Worm (Caenorhabditis elegans) whole organism, L4 larva: ENCODE results near the gene F59F5.3.

Experiments used
- F44E2.7 ChIP-seq: fragments of 200-800 bp; sonication (Bioruptor generic); IDR thresholded peaks from 2 replicates; pipeline ENCODE4 v2.1.2; 2022; ENCODE audit warnings: missing genetic modification characterization, missing compliant biosample characterization
- T20F7.1 ChIP-seq: fragments of 200-800 bp; sonication (Bioruptor generic); optimal IDR thresholded peaks from 2 replicates; lab custom pipeline; 2018; ENCODE audit warnings: mild to moderate bottlenecking, missing genetic modification characterization, missing compliant biosample characterization
- Y48G9A.11 ChIP-seq: fragments of 200-800 bp; sonication (Bioruptor generic); IDR thresholded peaks from 2 replicates; pipeline ENCODE4 v1.3.6; 2022; ENCODE audit warnings: missing genetic modification reagents, missing genetic modification characterization, missing compliant biosample characterization
- Y5F2A.4 ChIP-seq: fragments of 200-800 bp; sonication (Bioruptor generic); optimal IDR thresholded peaks from 2 replicates; lab custom pipeline; 2018; ENCODE audit warnings: mild to moderate bottlenecking, missing genetic modification characterization, missing compliant biosample characterization
- Y75B8A.6 ChIP-seq: fragments of 200-800 bp; sonication (Bioruptor generic); IDR thresholded peaks from 2 replicates; pipeline ENCODE4 v1.3.6; 2022; ENCODE audit warnings: missing genetic modification reagents, missing genetic modification characterization, missing compliant biosample characterization
- ZK337.2 ChIP-seq: fragments of 200-800 bp; sonication (Bioruptor generic); IDR thresholded peaks from 2 replicates; pipeline ENCODE4 v1.3.6; 2022; ENCODE audit warnings: missing genetic modification reagents, missing genetic modification characterization, missing compliant biosample characterization
- aha-1 ChIP-seq: fragments of 150-350 bp; peaks from one replicate; lab custom pipeline; 2014; ENCODE audit warnings: missing biosample characterization, missing genetic modification characterization
- ama-1 ChIP-seq: fragments of 150-350 bp; optimal IDR thresholded peaks from 2 replicates; lab custom pipeline; 2014; ENCODE audit warnings: inconsistent platforms, mixed read lengths
- attf-4 ChIP-seq: sonication (generic microtip); optimal IDR thresholded peaks from 3 replicates; lab custom pipeline; 2017; ENCODE audit warnings: missing biosample characterization, missing genetic modification characterization
- ceh-28 ChIP-seq: fragments of 150-350 bp; optimal IDR thresholded peaks from 2 replicates; lab custom pipeline; 2014; ENCODE audit warnings: missing biosample characterization, missing genetic modification reagents, missing genetic modification characterization
- ceh-32 ChIP-seq: sonication (generic microtip); optimal IDR thresholded peaks from 2 replicates; lab custom pipeline; 2016; ENCODE audit warnings: mild to moderate bottlenecking, missing genetic modification characterization, missing compliant biosample characterization; ENCODE audit not compliant: poor library complexity
- ces-1 ChIP-seq: fragments of 150-350 bp; sonication (generic microtip); optimal IDR thresholded peaks from 4 replicates; lab custom pipeline; 2014; ENCODE audit warnings: missing biosample characterization, missing genetic modification reagents, missing genetic modification characterization
- ctbp-1 ChIP-seq: fragments of 200-800 bp; sonication (Bioruptor generic); IDR thresholded peaks from 2 replicates; pipeline ENCODE4 v1.3.6; 2022; ENCODE audit warnings: missing genetic modification reagents, missing genetic modification characterization, missing compliant biosample characterization
- daf-12 ChIP-seq: fragments of 150-350 bp; optimal IDR thresholded peaks from 2 replicates; lab custom pipeline; 2014; ENCODE audit warnings: missing biosample characterization, missing genetic modification reagents, missing genetic modification characterization
- daf-16 ChIP-seq, 3 experiments: sonication (generic microtip); optimal IDR thresholded peaks; 2 replicates each; lab custom pipeline; 2016 to 2017; ENCODE audit warnings: missing genetic modification characterization in 3 of 3, missing genetic modification reagents in 3 of 3, mild to moderate bottlenecking in 2 of 3, missing compliant biosample characterization in 2 of 3, missing biosample characterization in 1 of 3, moderate library complexity in 1 of 3
- daf-8 ChIP-seq: fragments of 200-800 bp; sonication (Bioruptor generic); IDR thresholded peaks from 2 replicates; pipeline ENCODE4 v1.3.6; 2022; ENCODE audit warnings: missing genetic modification characterization, missing compliant biosample characterization
- dmd-6 ChIP-seq: fragments of 200-800 bp; sonication (Bioruptor generic); IDR thresholded peaks from 2 replicates; pipeline ENCODE4 v1.3.6; 2022; ENCODE audit warnings: missing genetic modification reagents, missing genetic modification characterization, missing compliant biosample characterization
- dmd-8 ChIP-seq: fragments of 200-800 bp; sonication (Bioruptor generic); IDR thresholded peaks from 2 replicates; pipeline ENCODE4 v1.3.6; 2022; ENCODE audit warnings: missing genetic modification characterization, missing compliant biosample characterization
- dmd-9 ChIP-seq: fragments of 200-800 bp; sonication (Bioruptor generic); IDR thresholded peaks from 2 replicates; pipeline ENCODE4 v1.3.6; 2022; ENCODE audit warnings: missing genetic modification reagents, missing genetic modification characterization, missing compliant biosample characterization
- fkh-10 ChIP-seq: fragments of 150-350 bp; optimal IDR thresholded peaks from 2 replicates; lab custom pipeline; 2014; ENCODE audit warnings: missing biosample characterization, missing genetic modification reagents, missing genetic modification characterization
- hlh-11 ChIP-seq: fragments of 200-800 bp; sonication (Bioruptor generic); optimal IDR thresholded peaks from 2 replicates; lab custom pipeline; 2018; ENCODE audit warnings: mild to moderate bottlenecking, missing genetic modification characterization, missing compliant biosample characterization
- hlh-30 ChIP-seq: sonication (generic microtip); optimal IDR thresholded peaks from 2 replicates; lab custom pipeline; 2017; ENCODE audit warnings: antibody characterized with exemption, mild to moderate bottlenecking, missing genetic modification characterization, missing compliant biosample characterization; ENCODE audit not compliant: insufficient read depth
- jun-1 ChIP-seq: fragments of 150-350 bp; optimal IDR thresholded peaks from 2 replicates; lab custom pipeline; 2014; ENCODE audit warnings: missing biosample characterization, missing genetic modification reagents, missing genetic modification characterization
- lin-38 ChIP-seq: fragments of 200-800 bp; sonication (Bioruptor generic); IDR thresholded peaks from 2 replicates; pipeline ENCODE4 v1.3.6; 2022; ENCODE audit warnings: missing genetic modification reagents, missing genetic modification characterization, missing compliant biosample characterization
- madf-5 ChIP-seq, 2 experiments: fragments of 200-800 bp; sonication (Bioruptor generic); IDR thresholded peaks; 2 replicates each; pipeline ENCODE4 v1.3.6; 2022; ENCODE audit warnings: missing compliant biosample characterization in 2 of 2, missing genetic modification characterization in 2 of 2
- madf-9 ChIP-seq: fragments of 200-800 bp; sonication (Bioruptor generic); conservative IDR thresholded peaks from 2 replicates; pipeline ENCODE4 v1.3.6; 2022; ENCODE audit warnings: missing genetic modification reagents, missing genetic modification characterization, missing compliant biosample characterization
- mdl-1 ChIP-seq, 2 experiments: fragments of 150-350 bp in 1 of 2; sonication (generic microtip) in 1 of 2; optimal IDR thresholded peaks; 2 replicates each; lab custom pipeline; 2014 to 2017; ENCODE audit warnings: missing biosample characterization in 2 of 2, missing genetic modification characterization in 2 of 2
- mep-1 ChIP-seq: fragments of 150-350 bp; sonication (generic microtip); optimal IDR thresholded peaks from 3 replicates; lab custom pipeline; 2014; ENCODE audit warnings: missing biosample characterization, missing genetic modification characterization
- mes-2 ChIP-seq: sonication (generic microtip); optimal IDR thresholded peaks from 2 replicates; lab custom pipeline; 2016; ENCODE audit warnings: missing genotype, mild to moderate bottlenecking, missing genetic modification characterization, missing compliant biosample characterization; ENCODE audit not compliant: poor library complexity, severe bottlenecking
- nhr-111 ChIP-seq: fragments of 200-800 bp; sonication (Bioruptor generic); optimal IDR thresholded peaks from 2 replicates; lab custom pipeline; 2018; ENCODE audit warnings: mild to moderate bottlenecking, missing genetic modification characterization, missing compliant biosample characterization
- nhr-25 ChIP-seq: sonication (generic microtip); optimal IDR thresholded peaks from 2 replicates; lab custom pipeline; 2017; ENCODE audit warnings: missing genetic modification characterization, mild to moderate bottlenecking, missing compliant biosample characterization, antibody characterized with exemption, moderate library complexity, borderline replicate concordance; ENCODE audit not compliant: insufficient read depth
- nhr-28 ChIP-seq: fragments of 150-350 bp; optimal IDR thresholded peaks from 2 replicates; lab custom pipeline; 2014; ENCODE audit warnings: missing biosample characterization, missing genetic modification characterization
- nhr-48 ChIP-seq: sonication (generic microtip); optimal IDR thresholded peaks from 2 replicates; lab custom pipeline; 2016; ENCODE audit warnings: mild to moderate bottlenecking, missing genetic modification characterization, missing compliant biosample characterization
- nhr-76 ChIP-seq: fragments of 150-350 bp; optimal IDR thresholded peaks from 2 replicates; lab custom pipeline; 2014; ENCODE audit warnings: missing biosample characterization, missing genetic modification characterization
- php-3 ChIP-seq: fragments of 200-800 bp; sonication (Bioruptor generic); IDR thresholded peaks from 2 replicates; pipeline ENCODE4 v1.3.6; 2022; ENCODE audit warnings: missing genetic modification reagents, missing genetic modification characterization, missing compliant biosample characterization
- sdz-12 ChIP-seq: fragments of 200-800 bp; sonication (Bioruptor generic); optimal IDR thresholded peaks from 2 replicates; lab custom pipeline; 2018; ENCODE audit warnings: mild to moderate bottlenecking, missing genetic modification characterization, missing compliant biosample characterization
- snpc-4 ChIP-seq: fragments of 150-350 bp; optimal IDR thresholded peaks from 2 replicates; lab custom pipeline; 2014; ENCODE audit warnings: missing biosample characterization, missing genetic modification characterization
- spr-1 ChIP-seq: sonication (generic microtip); optimal IDR thresholded peaks from 2 replicates; lab custom pipeline; 2016; ENCODE audit warnings: mild to moderate bottlenecking, missing genetic modification characterization, missing compliant biosample characterization
- spr-3 ChIP-seq: fragments of 200-800 bp; sonication (Bioruptor generic); optimal IDR thresholded peaks from 2 replicates; lab custom pipeline; 2018; ENCODE audit warnings: mild to moderate bottlenecking, missing genetic modification characterization, missing compliant biosample characterization
- tag-97 ChIP-seq: fragments of 200-800 bp; sonication (Bioruptor generic); IDR thresholded peaks from 2 replicates; pipeline ENCODE4 v1.3.6; 2022; ENCODE audit warnings: missing genetic modification characterization, missing compliant biosample characterization
- unc-130 ChIP-seq: sonication (generic microtip); optimal IDR thresholded peaks from 2 replicates; lab custom pipeline; 2016; ENCODE audit warnings: missing genetic modification reagents, missing genetic modification characterization, missing compliant biosample characterization
- unc-39 ChIP-seq: sonication (generic microtip); optimal IDR thresholded peaks from 2 replicates; lab custom pipeline; 2017; ENCODE audit warnings: missing biosample characterization, missing genetic modification characterization
- vab-7 ChIP-seq: fragments of 200-800 bp; sonication (Bioruptor generic); IDR thresholded peaks from 2 replicates; pipeline ENCODE4 v1.3.6; 2022; ENCODE audit warnings: missing genetic modification reagents, missing genetic modification characterization, missing compliant biosample characterization
- zag-1 ChIP-seq: fragments of 150-350 bp; optimal IDR thresholded peaks from 2 replicates; lab custom pipeline; 2014; ENCODE audit warnings: missing biosample characterization, missing genetic modification characterization
- zip-2 ChIP-seq: fragments of 150-350 bp; optimal IDR thresholded peaks from 2 replicates; lab custom pipeline; 2014; ENCODE audit warnings: missing biosample characterization, missing genetic modification characterization
- ztf-11 ChIP-seq: fragments of 150-350 bp; optimal IDR thresholded peaks from 2 replicates; lab custom pipeline; 2014; ENCODE audit warnings: missing biosample characterization, missing genetic modification characterization

Gene F59F5.3

DNA sequence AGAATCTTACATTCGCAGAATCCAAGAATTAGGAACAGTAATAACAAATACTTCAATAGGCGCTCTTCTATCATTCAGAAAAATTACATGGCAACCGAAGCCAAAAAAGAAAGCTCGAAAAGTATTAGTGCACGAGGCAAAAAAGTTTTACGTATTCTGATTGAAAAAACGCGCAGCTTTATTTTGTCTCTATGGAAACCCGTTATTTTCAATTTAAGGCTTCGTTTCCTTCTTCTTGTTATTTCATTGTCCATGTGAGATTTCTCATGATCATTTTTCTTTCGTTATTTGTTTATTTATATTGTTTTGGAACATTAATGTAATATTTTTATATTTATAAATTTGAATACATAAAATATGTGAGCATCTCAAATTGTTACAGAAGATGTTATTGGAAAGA lies 47.3 kb upstream of the F59F5.3 start, which contains the start of gene F57C7.4:
Gene F57C7.4 (minus strand): TSS at position 101 of the 400 bp plus-strand sequence.
- TF ChIP-seq nhr-111 (GFP tag; lab: Kevin White, UChicago) (no peak), zag-1 (no peak), Y48G9A.11 (no peak), aha-1 (tag; lab: Kevin White, UChicago) (no peak), ama-1 (lab: Kevin White, UChicago) (no peak), ceh-32 (tag; lab: Kevin White, UChicago) (no peak), F44E2.7 (GFP tag; lab: Robert Waterston, UW) (no peak), nhr-25 (no peak), T20F7.1 (GFP tag; lab: Kevin White, UChicago) (no peak), ces-1 (GFP tag; lab: Kevin White, UChicago) (no peak), mdl-1 (tag; optimal IDR thresholded peaks at IDR 0.05; lab: Kevin White, UChicago) (no peak), php-3 (GFP tag; lab: Robert Waterston, UW) (no peak), mes-2 (no peak), dmd-9 (GFP tag; lab: Robert Waterston, UW) (no peak), hlh-30 (tag; lab: Kevin White, UChicago) (no peak), Y75B8A.6 (GFP tag; lab: Robert Waterston, UW) (no peak)

DNA sequence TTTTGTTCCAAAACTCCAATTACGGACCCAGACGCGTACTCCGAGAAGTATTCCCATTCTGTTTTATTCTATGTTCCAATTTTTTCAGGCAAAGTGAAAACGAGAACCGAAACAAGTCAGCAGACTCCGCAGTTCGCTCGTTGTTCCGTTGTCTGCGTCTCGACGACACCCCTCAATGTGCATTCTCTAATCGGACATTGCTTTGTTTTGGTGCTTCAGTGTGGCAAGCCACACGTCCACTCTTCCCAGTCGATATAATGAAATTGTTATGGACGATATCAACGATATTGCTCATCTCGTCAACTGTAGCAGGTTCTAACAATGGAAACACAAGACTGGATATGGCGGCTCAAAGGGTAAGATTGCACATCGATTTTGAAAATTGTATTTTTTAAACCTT lies 34.7 kb upstream of the F59F5.3 start, which contains the start of gene nhx-5:
Gene nhx-5 (plus strand): TSS at position 82 of the 400 bp plus-strand sequence.
- TF ChIP-seq jun-1 (tag; lab: Kevin White, UChicago) (no peak), mes-2 (peak; percentile 4), hlh-30 (tag; lab: Kevin White, UChicago) (peak; percentile 31), spr-3 (GFP tag; lab: Kevin White, UChicago) (no peak), lin-38 (no peak)

DNA sequence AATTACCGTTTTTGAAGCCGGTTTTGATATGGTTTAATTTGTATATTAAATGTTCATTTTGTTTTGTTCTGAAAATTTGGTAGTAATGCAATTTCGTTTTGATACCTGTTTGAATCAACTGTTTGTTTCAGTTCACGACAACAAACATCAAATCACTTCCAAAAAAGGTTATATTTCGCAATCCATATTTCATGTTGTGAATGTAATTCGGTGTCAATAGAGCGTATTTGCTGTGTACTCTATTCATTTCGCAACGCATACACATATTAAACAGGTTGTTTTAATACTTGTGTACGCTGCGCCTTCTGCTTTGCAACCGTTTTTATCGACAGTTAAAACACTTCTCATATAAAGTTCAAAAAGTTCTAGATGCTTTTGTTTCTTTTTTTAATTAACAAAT lies 34.2 kb upstream of the F59F5.3 start:
- TF ChIP-seq ces-1 (GFP tag; lab: Kevin White, UChicago) (no peak), sdz-12 (GFP tag; lab: Kevin White, UChicago) (no peak), hlh-11 (peak; percentile 30), T20F7.1 (GFP tag; lab: Kevin White, UChicago) (peak; percentile 62), ceh-32 (tag; lab: Kevin White, UChicago) (no peak), madf-5 (GFP tag; IDR thresholded peaks at IDR 0.05; lab: Robert Waterston, UW) (no peak), daf-12 (tag; lab: Kevin White, UChicago) (no peak), dmd-6 (GFP tag; lab: Robert Waterston, UW) (peak; percentile 32; the same call in 1 of the 2 replicates), nhr-48 (tag; lab: Kevin White, UChicago) (no peak), mes-2 (peak; percentile 75), tag-97 (GFP tag; lab: Robert Waterston, UW) (no peak), ceh-28 (tag; lab: Kevin White, UChicago) (no peak), ZK337.2 (GFP tag; lab: Robert Waterston, UW) (no peak), fkh-10 (GFP tag; lab: Kevin White, UChicago) (no peak), zip-2 (tag; lab: Kevin White, UChicago) (peak; percentile 7), nhr-28 (peak; percentile 76), daf-16 (GFP tag; optimal IDR thresholded peaks at IDR 0.05; lab: Kevin White, UChicago) (no peak), daf-16 (tag; optimal IDR thresholded peaks at IDR 0.05; lab: Kevin White, UChicago) (peak; percentile 88), nhr-76 (no peak), attf-4 (no peak), Y5F2A.4 (GFP tag; lab: Kevin White, UChicago) (no peak), daf-8 (no peak), vab-7 (GFP tag; lab: Robert Waterston, UW) (no peak), ctbp-1 (GFP tag; lab: Robert Waterston, UW) (no peak), spr-1 (tag; lab: Kevin White, UChicago) (peak; percentile 5), nhr-111 (GFP tag; lab: Kevin White, UChicago) (no peak), dmd-8 (no peak), mep-1 (tag; lab: Kevin White, UChicago) (peak; percentile 66), madf-9 (GFP tag; lab: Robert Waterston, UW) (no peak), nhr-25 (peak; percentile 42), jun-1 (tag; lab: Kevin White, UChicago) (no peak), unc-130 (GFP tag; lab: Kevin White, UChicago) (no peak), unc-39 (tag; lab: Kevin White, UChicago) (no peak), snpc-4 (tag; lab: Kevin White, UChicago) (no peak), ztf-11 (no peak)
